Fruit fly (Drosophila melanogaster) whole organism, adult: ENCODE data around the gene CG33723.

ENCODE experiments used
- CG12768 ChIP-seq: fragments of 200-800 bp; sonication (Bioruptor generic); optimal IDR thresholded peaks from 2 replicates; lab custom pipeline; 2017; ENCODE audit warnings: missing biosample characterization, missing genetic modification characterization, mild to moderate bottlenecking, moderate library complexity, missing genetic modification reagents
- CG14711 ChIP-seq: fragments of 200-800 bp; sonication (Bioruptor generic); optimal IDR thresholded peaks from 2 replicates; lab custom pipeline; 2018; ENCODE audit warnings: missing biosample characterization, mild to moderate bottlenecking, missing genetic modification characterization, moderate library complexity
- CG7045 ChIP-seq: fragments of 200-800 bp; sonication (Bioruptor generic); optimal IDR thresholded peaks from 2 replicates; lab custom pipeline; 2017; ENCODE audit warnings: missing biosample characterization, mild to moderate bottlenecking, missing genetic modification characterization
- tj ChIP-seq: fragments of 200-800 bp; sonication (Bioruptor generic); optimal IDR thresholded peaks from 3 replicates; lab custom pipeline; 2017; ENCODE audit warnings: missing biosample characterization, mild to moderate bottlenecking, missing genetic modification characterization, moderate library complexity

DNA sequence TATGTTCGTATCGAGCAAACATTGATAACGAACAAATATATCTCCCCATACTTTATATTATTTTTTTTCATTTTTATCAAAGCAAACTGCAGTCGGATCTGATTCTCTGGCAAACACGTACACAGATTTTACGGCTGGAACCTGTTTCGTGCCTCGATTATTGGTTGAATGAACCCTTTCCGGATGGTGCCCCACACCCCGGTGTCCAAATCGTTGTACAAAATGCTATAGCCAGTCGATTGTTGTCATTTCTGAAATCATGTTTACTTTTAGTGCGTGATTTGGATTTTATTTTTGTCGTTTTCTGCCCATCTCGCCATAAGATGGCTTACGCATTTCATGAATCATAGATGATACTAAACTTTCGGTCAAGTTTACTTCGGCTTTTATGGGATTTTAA is 17.3 kb upstream of the CG33723 start:
- TF ChIP-seq CG7045 (GFP tag; lab: Kevin White, UChicago) (no peak), tj (no peak), CG14711 (tag; lab: Kevin White, UChicago) (no peak), CG12768 (GFP tag; lab: Kevin White, UChicago) (no peak)
